Fruit fly (Drosophila melanogaster) whole organism, prepupa: ENCODE data around the gene CG34056.

ENCODE experiments used
- CG15336 ChIP-seq: fragments of 200-800 bp; sonication (Bioruptor generic); IDR thresholded peaks from 2 replicates; pipeline ENCODE4 v1.3.6; 2022; ENCODE audit warnings: missing biosample characterization, missing genetic modification characterization
- CG6854 ChIP-seq: fragments of 200-800 bp; sonication (Bioruptor generic); optimal IDR thresholded peaks from 2 replicates; lab custom pipeline; 2017; ENCODE audit warnings: missing biosample characterization, mild to moderate bottlenecking, missing genetic modification characterization
- CG7368 ChIP-seq: fragments of 200-800 bp; sonication (Bioruptor generic); optimal IDR thresholded peaks from 3 replicates; lab custom pipeline; 2016; ENCODE audit warnings: missing biosample characterization, missing genetic modification characterization
- CG8319 ChIP-seq: fragments of 200-800 bp; sonication (Bioruptor generic); optimal IDR thresholded peaks from 3 replicates; lab custom pipeline; 2016; ENCODE audit warnings: missing biosample characterization, missing genetic modification characterization
- Hr4 ChIP-seq: fragments of 200-800 bp; sonication (Bioruptor generic); optimal IDR thresholded peaks from 3 replicates; lab custom pipeline; 2016; ENCODE audit warnings: missing biosample characterization, missing genetic modification characterization
- Sox15 ChIP-seq: fragments of 200-800 bp; sonication (Bioruptor generic); optimal IDR thresholded peaks from 3 replicates; lab custom pipeline; 2016; ENCODE audit warnings: missing biosample characterization, missing genetic modification characterization
- dsx ChIP-seq: fragments of 200-800 bp; optimal IDR thresholded peaks from 3 replicates; lab custom pipeline; 2019; ENCODE audit warnings: missing biosample characterization, mild to moderate bottlenecking, missing genetic modification characterization, moderate library complexity; ENCODE audit not compliant: poor library complexity, severe bottlenecking
- fd85E ChIP-seq: fragments of 200-800 bp; sonication (Bioruptor generic); optimal IDR thresholded peaks from 3 replicates; lab custom pipeline; 2016; ENCODE audit warnings: missing biosample characterization, missing genetic modification characterization
- spab ChIP-seq: fragments of 200-800 bp; sonication (Bioruptor generic); optimal IDR thresholded peaks from 2 replicates; lab custom pipeline; 2017; ENCODE audit warnings: missing biosample characterization, mild to moderate bottlenecking, missing genetic modification characterization, missing genetic modification reagents

DNA sequence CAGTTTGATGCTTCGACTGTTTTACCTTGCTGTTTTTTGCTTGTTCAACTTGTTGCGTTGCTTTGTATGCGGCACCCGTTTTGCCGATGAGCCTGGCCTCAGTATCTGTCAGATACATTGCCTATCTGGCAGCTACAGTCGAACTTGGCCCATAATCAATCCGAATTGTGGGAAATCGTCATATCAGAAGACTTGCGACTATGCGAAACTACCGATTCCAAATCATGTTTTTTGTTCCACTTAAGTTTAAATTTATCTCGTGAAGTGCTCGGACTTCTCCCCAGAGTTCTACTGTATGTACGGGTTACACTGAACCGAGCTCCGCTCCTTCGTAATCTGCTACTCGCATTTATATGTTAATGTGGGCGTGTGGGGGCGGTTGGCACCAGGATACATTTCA, 11.5 kb upstream of the CG34056 start:
- peak; percentile 34 for TF ChIP-seq CG7368 (GFP tag; lab: Kevin White, UChicago)
- no peak for TF ChIP-seq Hr4 (GFP tag; lab: Kevin White, UChicago)
- no peak for TF ChIP-seq CG6854
- no peak for TF ChIP-seq Sox15 (GFP tag; lab: Kevin White, UChicago)
- TF ChIP-seq spab (GFP tag; lab: Kevin White, UChicago): no peak
- TF ChIP-seq dsx (GFP tag; lab: Kevin White, UChicago): no peak
- no peak for TF ChIP-seq fd85E (GFP tag; lab: Kevin White, UChicago)
- no peak for TF ChIP-seq CG15336 (GFP tag; lab: Robert Waterston, UW)
- TF ChIP-seq CG8319 (GFP tag; lab: Kevin White, UChicago): no peak
